Worm (Caenorhabditis elegans): ENCODE data around the gene F59B2.13.
A peak's percentile ranks its signal among the peaks of the same experiment; 100 is the strongest.

F59B2.13 gene

DNA sequence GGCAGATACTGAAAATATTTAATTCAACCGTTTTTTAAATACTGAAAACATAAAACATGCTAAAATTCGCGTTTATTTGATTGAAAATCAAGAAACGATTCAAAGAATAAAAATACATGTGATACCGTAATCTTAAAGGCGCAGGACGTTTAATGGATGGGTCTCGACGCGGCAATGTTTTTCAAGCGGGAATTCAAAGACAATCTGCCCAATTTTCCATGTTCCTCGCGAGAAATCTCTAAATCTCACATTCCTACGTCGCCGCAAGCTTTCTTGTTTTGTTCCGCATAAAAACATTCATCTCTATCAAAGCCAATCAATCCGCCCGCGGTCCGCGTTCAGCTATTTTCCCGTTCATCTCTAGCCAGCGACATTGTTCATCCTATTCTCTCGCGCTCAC, 25.4 kb downstream of the F59B2.13 start:
- TF ChIP-seq xnd-1 (tag; optimal IDR thresholded peaks at IDR 0.05) (peak; percentile 76), dox-1 (GFP tag; IDR thresholded peaks at IDR 0.05) (peak; percentile 31; the same call in 1 of the 2 replicates), pbrm-1 (GFP tag; IDR thresholded peaks at IDR 0.05) (peak; percentile 18; the same call in 1 of the 2 replicates), C17E4.6 (GFP tag; IDR thresholded peaks at IDR 0.05) (peak; percentile 24; the same call in 1 of the 2 replicates), F55B11.4 (tag; optimal IDR thresholded peaks at IDR 0.05; ENCODE audit: borderline replicate concordance, insufficient read depth) (no peak), F49E8.2 (tag; optimal IDR thresholded peaks at IDR 0.05; ENCODE audit: insufficient read depth) (peak; percentile 17), madf-8 (GFP tag; conservative IDR thresholded peaks at IDR 0.05) (peak; percentile 68), madf-6 (GFP tag; IDR thresholded peaks at IDR 0.05) (peak; percentile 91), lin-35 (GFP tag; optimal IDR thresholded peaks at IDR 0.05) (peak in 1 of 3 experiments; percentile 47), egl-18 (GFP tag; IDR thresholded peaks at IDR 0.05) (no peak), ceh-91 (GFP tag; IDR thresholded peaks at IDR 0.05) (peak; percentile 63), hsf-1 (GFP tag; IDR thresholded peaks at IDR 0.05) (peak; percentile 52; the same call in 1 of the 2 replicates), ztf-18 (tag; optimal IDR thresholded peaks at IDR 0.05) (peak; percentile 7), lsl-1 (GFP tag; optimal IDR thresholded peaks at IDR 0.05) (peak; percentile 83), attf-3 (GFP tag; conservative IDR thresholded peaks at IDR 0.05) (no peak), rcor-1 (GFP tag; IDR thresholded peaks at IDR 0.05) (0 out of 2 replicates have a peak, but pooled peaks have one; percentile 31), nhr-80 (tag; optimal IDR thresholded peaks at IDR 0.05) (no peak), dpl-1 (GFP tag; optimal IDR thresholded peaks at IDR 0.05) (peak; percentile 75), efl-1 (GFP tag; optimal IDR thresholded peaks at IDR 0.05) (peak; percentile 86), F33H1.4 (GFP tag; IDR thresholded peaks at IDR 0.05) (peak; percentile 91), lin-54 (GFP tag; optimal IDR thresholded peaks at IDR 0.05) (peak; percentile 70), hmg-1.2 (GFP tag; IDR thresholded peaks at IDR 0.05) (no peak), D2030.7 (GFP tag; IDR thresholded peaks at IDR 0.05) (peak; percentile 66), pha-4 (tag; optimal IDR thresholded peaks at IDR 0.05) (no peak)

DNA sequence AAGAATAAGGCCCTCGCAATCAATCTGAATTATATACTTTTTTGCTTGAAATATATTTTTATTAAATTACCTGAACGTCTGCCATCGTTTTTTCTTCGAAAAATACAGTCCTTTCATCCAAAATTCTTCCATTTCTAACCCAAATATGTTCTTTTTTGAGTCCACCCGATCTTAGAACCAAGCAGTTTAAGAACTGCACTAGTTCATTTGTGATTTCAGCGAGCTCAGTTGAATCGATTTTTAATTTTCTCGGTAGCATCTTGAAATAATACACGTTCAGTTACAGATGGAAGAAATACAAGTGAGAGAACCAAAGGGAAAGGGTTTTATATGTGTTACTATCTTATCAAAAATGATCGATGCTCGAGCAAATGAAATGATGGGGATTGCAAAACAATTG, 27.3 kb downstream of the F59B2.13 start, which contains the start of gene F59B2.3:
Gene F59B2.3 (minus strand): TSS at position 259 of the 400 bp plus-strand sequence.
- TF ChIP-seq pha-4 (tag; optimal IDR thresholded peaks at IDR 0.05) (no peak), athp-1 (tag; optimal IDR thresholded peaks at IDR 0.05) (peak; percentile 11), snpc-3.4 (tag; optimal IDR thresholded peaks at IDR 0.05) (peak; percentile 26), hrde-1 (tag; optimal IDR thresholded peaks at IDR 0.05; ENCODE audit: borderline replicate concordance) (peak; percentile 3), F22D6.2 (tag; optimal IDR thresholded peaks at IDR 0.05) (no peak), F57A8.1 (GFP tag; optimal IDR thresholded peaks at IDR 0.05) (no peak), atf-7 (tag; optimal IDR thresholded peaks at IDR 0.05) (peak; percentile 9), tbp1 (GFP tag; optimal IDR thresholded peaks at IDR 0.05) (peak; percentile 3), ceh-58 (GFP tag; IDR thresholded peaks at IDR 0.05) (no peak)

DNA sequence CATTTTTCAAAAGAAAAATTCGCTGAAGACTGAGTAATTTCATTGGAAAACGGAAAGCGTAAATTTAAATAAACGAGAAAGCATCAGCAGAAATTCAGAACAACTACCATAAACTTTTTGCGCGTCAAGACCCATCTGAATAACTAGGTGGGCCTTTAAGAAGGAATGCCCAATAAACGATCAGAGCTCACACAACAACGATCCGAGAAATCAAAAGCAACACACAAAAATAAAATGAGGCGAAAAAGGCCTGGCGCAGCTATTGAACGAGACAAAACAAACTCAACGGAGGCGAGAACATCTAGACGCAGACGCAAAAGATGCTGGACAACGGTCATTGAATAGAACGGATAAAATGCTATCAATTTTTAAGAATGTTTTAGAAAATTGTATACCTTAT, 28.0 kb downstream of the F59B2.13 start:
- TF ChIP-seq nhr-80 (tag; optimal IDR thresholded peaks at IDR 0.05) (no peak), hmg-1.2 (GFP tag; IDR thresholded peaks at IDR 0.05) (peak; percentile 19; the same call in 1 of the 2 replicates)

DNA sequence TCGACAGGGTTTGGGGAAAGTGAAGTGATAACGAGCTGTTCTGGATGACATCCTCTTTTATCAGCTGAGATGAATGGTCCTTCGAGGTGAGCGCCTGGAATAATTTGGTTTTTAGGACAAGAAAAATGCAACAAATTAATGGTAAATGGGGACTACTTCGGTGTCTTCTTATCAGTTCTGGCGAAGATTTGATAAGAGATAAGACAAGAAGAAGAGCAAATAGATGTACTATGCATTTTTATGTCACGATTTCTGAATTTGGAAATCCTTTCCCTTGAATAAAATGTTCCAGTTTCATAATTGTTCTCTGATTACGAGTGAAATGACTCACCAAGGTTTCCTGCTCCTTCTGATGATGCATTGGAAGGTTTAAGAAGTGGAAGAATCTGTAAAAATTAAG, 29.0 kb downstream of the F59B2.13 start:
- TF ChIP-seq nhr-80 (tag; optimal IDR thresholded peaks at IDR 0.05), result no peak
- TF ChIP-seq F57C9.4 (tag; optimal IDR thresholded peaks at IDR 0.05), result no peak
- no peak for TF ChIP-seq nfya-2 (GFP tag; IDR thresholded peaks at IDR 0.05)
- no peak for TF ChIP-seq mel-28 (tag; optimal IDR thresholded peaks at IDR 0.05; ENCODE audit: borderline replicate concordance)
- no peak for TF ChIP-seq atf-7 (tag; optimal IDR thresholded peaks at IDR 0.05)
